Fruit fly (Drosophila melanogaster) whole organism, pupa: Measurements from ENCODE around the gene ThrRS.

ENCODE experiments used
- CG15710 ChIP-seq: fragments of 200-800 bp; sonication (Bioruptor generic); optimal IDR thresholded peaks from 2 replicates; lab custom pipeline; 2018; ENCODE audit warnings: missing biosample characterization, mild to moderate bottlenecking, missing genetic modification characterization, moderate library complexity
- CG8159 ChIP-seq: fragments of 200-800 bp; sonication (Bioruptor generic); optimal IDR thresholded peaks from 3 replicates; lab custom pipeline; 2018; ENCODE audit warnings: missing biosample characterization, mild to moderate bottlenecking, missing genetic modification characterization, moderate library complexity
- Ets98B ChIP-seq: fragments of 200-800 bp; sonication (Bioruptor generic); IDR thresholded peaks from 2 replicates; pipeline ENCODE4 v1.3.6; 2022; ENCODE audit warnings: missing biosample characterization, missing genetic modification characterization
- Pif1A ChIP-seq: fragments of 200-800 bp; sonication (Bioruptor generic); optimal IDR thresholded peaks from 3 replicates; lab custom pipeline; 2016; ENCODE audit warnings: missing biosample characterization, missing genetic modification characterization

dm6 chr2L:12081118-12081665 lies 22.4 kb upstream of the ThrRS start:
- TF ChIP-seq Ets98B (GFP tag; lab: Robert Waterston, UW): no peak
- no peak for TF ChIP-seq Pif1A (GFP tag; lab: Kevin White, UChicago)
- no peak for TF ChIP-seq CG8159
- no peak for TF ChIP-seq CG15710
